Worm (Caenorhabditis elegans): ENCODE measurements around the gene F49C12.15.
"Not testable (repeated sequence)": the region's sequence is repeated elsewhere in the genome, so short reads cannot be mapped to it uniquely, and the experiment has no call there.

The F49C12.15 gene

ce11 chrIV:9323989-9324506 lies at the start of gene F49C12.15, which contains the start of gene nspg-11:
F49C12.15 (plus strand) TSS chrIV:9324456.
nspg-11 (minus strand) TSS chrIV:9324089.
- TF ChIP-seq elt-2 (tag; optimal IDR thresholded peaks at IDR 0.05), result peak; percentile 10
- no peak for TF ChIP-seq elt-1 (tag; optimal IDR thresholded peaks at IDR 0.05)

ce11 chrIV:9286305-9286704 lies 38.0 kb upstream of the F49C12.15 start, which contains the start of gene nhr-267:
nhr-267 (minus strand) TSS chrIV:9286405.
- TF ChIP-seq ama-1 (optimal IDR thresholded peaks at IDR 0.05); ZK546.5 (tag; optimal IDR thresholded peaks at IDR 0.05); nfya-1 (tag; optimal IDR thresholded peaks at IDR 0.05; ENCODE audit: insufficient read depth): not testable (repeated sequence)

- TF ChIP-seq nhr-43 (tag; optimal IDR thresholded peaks at IDR 0.05; ENCODE audit: poor library complexity, severe bottlenecking), result no peak
- peak; percentile 70 for TF ChIP-seq elt-1 (tag; optimal IDR thresholded peaks at IDR 0.05)
Measured at ce11 chrIV:9289635-9290034, 34.6 kb upstream of the F49C12.15 start.

- TF ChIP-seq eor-1, ztf-11, fkh-2 (tag; optimal IDR thresholded peaks at IDR 0.05): not testable (repeated sequence)
Measured at ce11 chrIV:9293825-9294224, 30.4 kb upstream of the F49C12.15 start, which contains the start of gene nhr-264. nhr-264 (minus strand) TSS chrIV:9293925.

ce11 chrIV:9296285-9296684 lies 28.0 kb upstream of the F49C12.15 start, which contains the start of gene F49C12.1:
F49C12.1 (minus strand) TSS chrIV:9296354.
- TF ChIP-seq lsy-12 (tag; optimal IDR thresholded peaks at IDR 0.05) (no peak), ZK546.5 (tag; optimal IDR thresholded peaks at IDR 0.05) (no peak), nhr-23 (tag; optimal IDR thresholded peaks at IDR 0.05) (no peak), ceh-9 (tag; optimal IDR thresholded peaks at IDR 0.05) (no peak), jun-1 (tag; optimal IDR thresholded peaks at IDR 0.05) (no peak), eor-1 (tag; optimal IDR thresholded peaks at IDR 0.05) (no peak), ceh-28 (tag; optimal IDR thresholded peaks at IDR 0.05) (no peak), R02D3.7 (tag; optimal IDR thresholded peaks at IDR 0.05) (no peak), zag-1 (tag; optimal IDR thresholded peaks at IDR 0.05) (no peak)

- TF ChIP-seq mml-1 (tag; optimal IDR thresholded peaks at IDR 0.05) (no peak), elt-2 (tag; optimal IDR thresholded peaks at IDR 0.05) (no peak), daf-12 (tag; optimal IDR thresholded peaks at IDR 0.05) (no peak), nhr-77 (tag; optimal IDR thresholded peaks at IDR 0.05) (no peak), nhr-12 (tag; optimal IDR thresholded peaks at IDR 0.05) (no peak), ZK546.5 (tag; optimal IDR thresholded peaks at IDR 0.05) (no peak), mdl-1 (tag; optimal IDR thresholded peaks at IDR 0.05) (no peak), zag-1 (tag; optimal IDR thresholded peaks at IDR 0.05) (no peak), nhr-43 (tag; optimal IDR thresholded peaks at IDR 0.05; ENCODE audit: poor library complexity, severe bottlenecking) (no peak), jun-1 (tag; optimal IDR thresholded peaks at IDR 0.05) (no peak), pha-4 (tag; optimal IDR thresholded peaks at IDR 0.05) (no peak), unc-39 (tag; optimal IDR thresholded peaks at IDR 0.05) (no peak), ztf-11 (tag; optimal IDR thresholded peaks at IDR 0.05) (no peak), lin-39 (tag; optimal IDR thresholded peaks at IDR 0.05) (no peak), lin-15B (tag; optimal IDR thresholded peaks at IDR 0.05) (no peak), ceh-82 (tag; optimal IDR thresholded peaks at IDR 0.05) (no peak), nhr-28 (tag; optimal IDR thresholded peaks at IDR 0.05) (no peak), egl-27 (tag; optimal IDR thresholded peaks at IDR 0.05) (no peak)
Measured at ce11 chrIV:9299145-9299544, 25.1 kb upstream of the F49C12.15 start, which contains the start of gene F49C12.2. F49C12.2 (minus strand) TSS chrIV:9299245.

ce11 chrIV:9300127-9300526 lies 24.1 kb upstream of the F49C12.15 start, which contains the start of gene F49C12.3:
F49C12.3 (plus strand) TSS chrIV:9300427.
- TF ChIP-seq aly-2 (tag; optimal IDR thresholded peaks at IDR 0.05), result no peak
- no peak for TF ChIP-seq tbx-2 (tag; optimal IDR thresholded peaks at IDR 0.05)
- TF ChIP-seq nfya-1 (tag; optimal IDR thresholded peaks at IDR 0.05; ENCODE audit: insufficient read depth), result no peak
- no peak for TF ChIP-seq nhr-28 (tag; optimal IDR thresholded peaks at IDR 0.05)
- no peak for TF ChIP-seq nhr-12 (tag; optimal IDR thresholded peaks at IDR 0.05)
- no peak for TF ChIP-seq skn-1 (tag; optimal IDR thresholded peaks at IDR 0.05)
- no peak for TF ChIP-seq fos-1 (tag; optimal IDR thresholded peaks at IDR 0.05)
- no peak for TF ChIP-seq ceh-82 (tag; optimal IDR thresholded peaks at IDR 0.05)
- TF ChIP-seq hmg-11 (tag; optimal IDR thresholded peaks at IDR 0.05), result no peak
- no peak for TF ChIP-seq zag-1 (tag; optimal IDR thresholded peaks at IDR 0.05)
- no peak for TF ChIP-seq eor-1 (tag; optimal IDR thresholded peaks at IDR 0.05)
- TF ChIP-seq R02D3.7 (tag; optimal IDR thresholded peaks at IDR 0.05), result no peak
- TF ChIP-seq pqm-1 (tag; optimal IDR thresholded peaks at IDR 0.05), result no peak
- TF ChIP-seq nhr-76 (tag; optimal IDR thresholded peaks at IDR 0.05), result no peak
- no peak for TF ChIP-seq lin-39 (tag; optimal IDR thresholded peaks at IDR 0.05)

Data from whole organism, L3 larva.